Fruit fly (Drosophila melanogaster) Kc167 (cell line): ENCODE results near the gene Tpst.

ENCODE experiments used
- Myc ChIP-seq: fragments of >200 bp; optimal IDR thresholded peaks from 2 replicates; lab custom pipeline; 2017; ENCODE audit warnings: missing external identifiers
- Sin3A ChIP-seq: fragments of >200 bp; optimal IDR thresholded peaks from 2 replicates; lab custom pipeline; 2018; ENCODE audit warnings: missing external identifiers
- h ChIP-seq: fragments of >200 bp; optimal IDR thresholded peaks from 3 replicates; lab custom pipeline; 2018; ENCODE audit warnings: missing external identifiers
- insv ChIP-seq: fragments of >200 bp; optimal IDR thresholded peaks from 3 replicates; lab custom pipeline; 2018; ENCODE audit warnings: missing external identifiers
- psq ChIP-seq: fragments of >200 bp; optimal IDR thresholded peaks from 2 replicates; lab custom pipeline; 2017; ENCODE audit warnings: missing external identifiers
- ttk ChIP-seq: sonication (Bioruptor generic); optimal IDR thresholded peaks from 2 replicates; lab custom pipeline; 2017; ENCODE audit warnings: missing external identifiers

The Tpst gene

DNA sequence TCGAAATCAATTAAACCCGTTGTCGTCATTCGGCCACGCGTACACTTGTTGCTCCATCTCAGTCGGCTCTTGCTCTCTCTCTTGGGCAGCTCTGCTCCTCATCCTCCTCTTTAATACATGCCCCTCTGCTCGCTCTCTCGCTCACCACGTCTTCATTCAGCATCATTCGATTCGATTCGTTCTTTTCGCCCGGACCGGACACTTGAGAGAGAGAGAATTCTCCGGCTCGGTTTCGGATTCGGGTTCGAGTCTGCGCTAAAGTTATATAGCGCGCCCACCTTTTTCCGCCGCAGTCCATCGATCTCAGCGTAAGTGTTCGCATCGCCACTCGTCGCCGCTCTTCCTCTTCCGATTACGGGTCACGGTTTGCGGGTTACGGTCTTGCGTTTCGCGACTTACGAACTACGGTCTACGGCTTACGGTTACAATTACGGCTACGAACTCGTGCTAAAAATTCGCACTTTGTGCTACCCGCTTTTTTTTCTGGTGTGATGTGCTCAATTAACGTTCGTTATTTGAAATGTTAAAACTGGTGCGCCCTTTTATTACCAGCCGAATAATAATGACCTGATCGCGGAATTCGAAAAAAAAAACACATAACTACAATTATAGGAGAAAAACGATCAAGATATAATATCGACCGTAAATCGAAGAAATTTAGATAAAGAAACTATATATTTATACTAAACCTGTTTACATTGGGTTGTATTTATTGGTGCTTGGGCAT is 78.4 kb downstream of the Tpst start:
- TF ChIP-seq psq (lab: Kevin White, UChicago), result no peak
- TF ChIP-seq insv, result no peak
- TF ChIP-seq Sin3A, result no peak
- TF ChIP-seq Myc, result no peak
- no peak for TF ChIP-seq h (lab: Kevin White, UChicago)
- TF ChIP-seq ttk (lab: Kevin White, UChicago), result no peak
